Fruit fly (Drosophila melanogaster): ENCODE measurements around the gene CG42726.

DNA sequence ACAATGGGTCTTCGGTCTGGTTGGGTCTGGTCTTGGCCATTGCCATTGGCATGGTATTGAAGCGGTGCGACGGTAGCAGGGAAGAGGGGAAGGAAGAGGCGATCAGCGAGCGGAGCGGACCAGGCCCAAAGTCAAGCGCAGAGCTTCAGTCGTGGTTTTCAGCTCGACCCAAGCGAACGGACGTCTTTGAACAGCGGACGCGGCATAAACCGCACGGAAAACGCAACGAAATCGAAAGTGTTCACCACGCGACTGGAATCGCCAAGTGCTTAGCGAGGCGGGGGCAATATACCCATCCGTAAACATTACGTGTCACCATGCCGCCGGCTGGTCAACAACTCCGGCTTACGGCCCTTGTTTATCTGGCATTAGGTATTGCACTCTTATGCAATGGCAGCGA lies 31.5 kb upstream of the CG42726 start, which contains the start of gene CG14866:
- TF ChIP-seq toe (GFP tag; optimal IDR thresholded peaks at IDR 0.05) (no peak), CG5204 (GFP tag; optimal IDR thresholded peaks at IDR 0.05) (no peak), CG1620 (GFP tag; optimal IDR thresholded peaks at IDR 0.05) (no peak), CG33017 (tag; optimal IDR thresholded peaks at IDR 0.05) (no peak), pad (GFP tag; optimal IDR thresholded peaks at IDR 0.05) (no peak), Crg-1 (GFP tag; optimal IDR thresholded peaks at IDR 0.05) (no peak), Mnt (GFP tag; optimal IDR thresholded peaks at IDR 0.05) (no peak), tj (GFP tag; optimal IDR thresholded peaks at IDR 0.05) (no peak), CG12768 (GFP tag; optimal IDR thresholded peaks at IDR 0.05) (no peak), cic (GFP tag; optimal IDR thresholded peaks at IDR 0.05) (no peak), CG7045 (GFP tag; optimal IDR thresholded peaks at IDR 0.05) (no peak), Clk (GFP tag; optimal IDR thresholded peaks at IDR 0.05) (no peak)

Measured in whole organism, adult.